Worm (Caenorhabditis elegans) whole organism, L1 larva: ENCODE measurements around the gene srw-127.
A peak's percentile ranks its signal among the peaks of the same experiment; 100 is the strongest.

ENCODE experiments used
- C34B4.2 ChIP-seq: sonication (generic microtip); optimal IDR thresholded peaks from 2 replicates; lab custom pipeline; 2017; ENCODE audit warnings: mild to moderate bottlenecking, missing genetic modification characterization, missing compliant biosample characterization
- alr-1 ChIP-seq: fragments of 200-800 bp; sonication (Bioruptor generic); optimal IDR thresholded peaks from 2 replicates; lab custom pipeline; 2018; ENCODE audit warnings: borderline replicate concordance, mild to moderate bottlenecking, missing genetic modification characterization, missing compliant biosample characterization
- ama-1 ChIP-seq: fragments of 150-350 bp; optimal IDR thresholded peaks from 2 replicates; lab custom pipeline; 2014
- blmp-1 ChIP-seq: fragments of 150-350 bp; optimal IDR thresholded peaks from 2 replicates; lab custom pipeline; 2014; ENCODE audit warnings: missing biosample characterization, missing genetic modification characterization
- ceh-90 ChIP-seq: sonication (generic microtip); optimal IDR thresholded peaks from 2 replicates; lab custom pipeline; 2016; ENCODE audit warnings: missing genetic modification characterization, missing compliant biosample characterization
- ces-1 ChIP-seq: fragments of 150-350 bp; optimal IDR thresholded peaks from 2 replicates; lab custom pipeline; 2014; ENCODE audit warnings: missing biosample characterization, missing genetic modification reagents, missing genetic modification characterization
- efl-3 ChIP-seq: fragments of 200-800 bp; sonication (Bioruptor generic); optimal IDR thresholded peaks from 2 replicates; lab custom pipeline; 2018; ENCODE audit warnings: mild to moderate bottlenecking, missing genetic modification characterization, missing compliant biosample characterization
- egl-27 ChIP-seq, 2 experiments: fragments of 150-350 bp in 1 of 2; sonication (generic microtip); optimal IDR thresholded peaks; 3 replicates each; lab custom pipeline; 2017 to 2018; ENCODE audit warnings: missing biosample characterization in 2 of 2, missing genetic modification characterization in 2 of 2, missing genetic modification reagents in 2 of 2
- elt-2 ChIP-seq: sonication (generic microtip); optimal IDR thresholded peaks from 2 replicates; lab custom pipeline; 2016; ENCODE audit warnings: missing genetic modification characterization, mild to moderate bottlenecking, inconsistent platforms, missing compliant biosample characterization, missing genetic modification reagents
- elt-3 ChIP-seq, 6 experiments: fragments of 150-350 bp in 1 of 6; sonication (generic microtip); optimal IDR thresholded peaks; 2 replicates each; lab custom pipeline; 2017 to 2018; ENCODE audit warnings: missing biosample characterization in 6 of 6, missing genetic modification characterization in 6 of 6, inconsistent platforms in 1 of 6
- ets-5 ChIP-seq: fragments of 200-800 bp; sonication (Bioruptor generic); IDR thresholded peaks from 2 replicates; pipeline ENCODE4 v1.3.6; 2022; ENCODE audit warnings: missing genetic modification characterization, missing compliant biosample characterization
- fkh-4 ChIP-seq: sonication (generic microtip); optimal IDR thresholded peaks from 2 replicates; lab custom pipeline; 2016; ENCODE audit warnings: missing compliant biosample characterization, missing genetic modification characterization, borderline replicate concordance
- fos-1 ChIP-seq: fragments of 150-350 bp; optimal IDR thresholded peaks from 2 replicates; lab custom pipeline; 2014; ENCODE audit warnings: missing biosample characterization, missing genetic modification characterization
- hlh-4 ChIP-seq: sonication (generic microtip); optimal IDR thresholded peaks from 2 replicates; lab custom pipeline; 2016; ENCODE audit warnings: mild to moderate bottlenecking, missing genetic modification characterization, missing compliant biosample characterization
- irx-1 ChIP-seq: sonication (generic microtip); optimal IDR thresholded peaks from 2 replicates; lab custom pipeline; 2016; ENCODE audit warnings: missing genetic modification characterization, missing compliant biosample characterization
- jun-1 ChIP-seq: fragments of 150-350 bp; optimal IDR thresholded peaks from 2 replicates; lab custom pipeline; 2014; ENCODE audit warnings: missing biosample characterization, missing genetic modification reagents, missing genetic modification characterization
- lin-13 ChIP-seq: fragments of 150-350 bp; optimal IDR thresholded peaks from 2 replicates; lab custom pipeline; 2014; ENCODE audit warnings: missing biosample characterization, missing genetic modification reagents, missing genetic modification characterization
- lin-14 ChIP-seq: fragments of 200-800 bp; sonication (Bioruptor generic); optimal IDR thresholded peaks from 2 replicates; lab custom pipeline; 2018; ENCODE audit warnings: mild to moderate bottlenecking, missing genetic modification characterization, moderate library complexity, missing compliant biosample characterization
- lin-15B ChIP-seq: fragments of 150-350 bp; sonication (generic microtip); optimal IDR thresholded peaks from 3 replicates; lab custom pipeline; 2014; ENCODE audit warnings: missing biosample characterization, missing genetic modification characterization
- lir-3 ChIP-seq: sonication (generic microtip); optimal IDR thresholded peaks from 2 replicates; lab custom pipeline; 2016; ENCODE audit warnings: mild to moderate bottlenecking, missing genetic modification characterization, moderate library complexity, missing compliant biosample characterization; ENCODE audit not compliant: poor library complexity
- mef-2 ChIP-seq: fragments of 150-350 bp; optimal IDR thresholded peaks from 2 replicates; lab custom pipeline; 2014; ENCODE audit warnings: missing biosample characterization, missing genetic modification characterization
- nhr-12 ChIP-seq: sonication (generic microtip); optimal IDR thresholded peaks from 2 replicates; lab custom pipeline; 2017; ENCODE audit warnings: missing biosample characterization, missing genetic modification characterization
- nhr-19 ChIP-seq: fragments of 200-800 bp; sonication (Bioruptor generic); conservative IDR thresholded peaks from 2 replicates; pipeline ENCODE4 v1.3.6; 2022; ENCODE audit warnings: missing genetic modification characterization, missing compliant biosample characterization
- pax-3 ChIP-seq: fragments of 200-800 bp; sonication (Bioruptor generic); optimal IDR thresholded peaks from 2 replicates; lab custom pipeline; 2018; ENCODE audit warnings: mild to moderate bottlenecking, missing genetic modification characterization, moderate library complexity, missing compliant biosample characterization
- rnt-1 ChIP-seq: sonication (generic microtip); optimal IDR thresholded peaks from 2 replicates; lab custom pipeline; 2016; ENCODE audit warnings: mild to moderate bottlenecking, missing genetic modification characterization, moderate library complexity, missing compliant biosample characterization
- snpc-4 ChIP-seq: fragments of 150-350 bp; optimal IDR thresholded peaks from 2 replicates; lab custom pipeline; 2014; ENCODE audit warnings: missing biosample characterization, missing genetic modification characterization
- swsn-7 ChIP-seq: sonication (generic microtip); optimal IDR thresholded peaks from 2 replicates; lab custom pipeline; 2016; ENCODE audit warnings: missing genetic modification characterization, missing compliant biosample characterization
- tbx-2 ChIP-seq: sonication (generic microtip); optimal IDR thresholded peaks from 2 replicates; lab custom pipeline; 2016; ENCODE audit warnings: missing genetic modification characterization, missing compliant biosample characterization
- unc-86 ChIP-seq: sonication (generic microtip); optimal IDR thresholded peaks from 2 replicates; lab custom pipeline; 2016; ENCODE audit warnings: missing genetic modification characterization, missing compliant biosample characterization
- vab-15 ChIP-seq: sonication (generic microtip); optimal IDR thresholded peaks from 2 replicates; lab custom pipeline; 2017; ENCODE audit warnings: missing genotype, mild to moderate bottlenecking, missing genetic modification characterization, missing compliant biosample characterization
- xbp-1 ChIP-seq: sonication (generic microtip); optimal IDR thresholded peaks from 2 replicates; lab custom pipeline; 2016; ENCODE audit warnings: missing genetic modification characterization, missing compliant biosample characterization
- zip-4 ChIP-seq: fragments of 200-800 bp; sonication (Bioruptor generic); optimal IDR thresholded peaks from 2 replicates; lab custom pipeline; 2018; ENCODE audit warnings: mild to moderate bottlenecking, missing genetic modification characterization, moderate library complexity, missing compliant biosample characterization

The srw-127 gene

ce11 chrV:7060396-7060795 is 47.7 kb downstream of the srw-127 start, which contains the start of the genes Y57E12AL.6 and Y57E12AL.1 (continued):
- TF ChIP-seq mef-2 (tag; lab: Kevin White, UChicago) (no peak), blmp-1 (peak; percentile 76), alr-1 (tag; lab: Kevin White, UChicago) (no peak), fkh-4 (tag; lab: Kevin White, UChicago) (peak; percentile 16), nhr-12 (tag; lab: Kevin White, UChicago) (no peak), pax-3 (tag; lab: Kevin White, UChicago) (no peak), C34B4.2 (tag; lab: Kevin White, UChicago) (no peak), unc-86 (peak; percentile 47), fos-1 (no peak), elt-3 (tag; optimal IDR thresholded peaks at IDR 0.05; lab: Kevin White, UChicago) (peak in 2 of 6 experiments; percentile 75 to 94), xbp-1 (tag; lab: Kevin White, UChicago) (peak; percentile 87), hlh-4 (tag; lab: Kevin White, UChicago) (no peak), lin-15B (tag; lab: Kevin White, UChicago) (peak; percentile 66), irx-1 (tag; lab: Kevin White, UChicago) (peak; percentile 71), ama-1 (lab: Kevin White, UChicago) (peak; percentile 17), ets-5 (no peak), nhr-19 (peak; percentile 85), jun-1 (tag; lab: Kevin White, UChicago) (peak; percentile 25), rnt-1 (tag; lab: Kevin White, UChicago) (peak; percentile 89), ces-1 (no peak), egl-27 (tag; optimal IDR thresholded peaks at IDR 0.05; lab: Kevin White, UChicago) (no peak), lir-3 (tag; lab: Kevin White, UChicago) (peak; percentile 41), ceh-90 (tag; lab: Kevin White, UChicago) (no peak), lin-14 (peak; percentile 87), elt-2 (peak; percentile 2), lin-13 (GFP tag; lab: Kevin White, UChicago) (peak; percentile 75), swsn-7 (peak; percentile 86), efl-3 (GFP tag; lab: Kevin White, UChicago) (no peak), tbx-2 (tag; lab: Kevin White, UChicago) (peak; percentile 83), zip-4 (GFP tag; lab: Kevin White, UChicago) (no peak), vab-15 (tag; lab: Kevin White, UChicago) (no peak)

ce11 chrV:7062790-7063189 is 50.1 kb downstream of the srw-127 start, which contains the start of gene tmem-258:
TSS of gene tmem-258 (plus strand) at chrV:7063174.
- peak; percentile 42 for TF ChIP-seq snpc-4 (tag; lab: Kevin White, UChicago)
